Worm (Caenorhabditis elegans) whole organism, L4/young adult: ENCODE results near the gene ZC239.15.

Experiments
- dao-5 ChIP-seq: sonication (generic microtip); optimal IDR thresholded peaks from 2 replicates; lab custom pipeline; 2016; ENCODE audit warnings: missing genotype, missing genetic modification characterization, moderate library complexity, missing compliant biosample characterization
- him-1 ChIP-seq: sonication (generic microtip); optimal IDR thresholded peaks from 2 replicates; lab custom pipeline; 2016; ENCODE audit warnings: missing genotype, missing genetic modification reagents, missing genetic modification characterization, missing compliant biosample characterization

DNA sequence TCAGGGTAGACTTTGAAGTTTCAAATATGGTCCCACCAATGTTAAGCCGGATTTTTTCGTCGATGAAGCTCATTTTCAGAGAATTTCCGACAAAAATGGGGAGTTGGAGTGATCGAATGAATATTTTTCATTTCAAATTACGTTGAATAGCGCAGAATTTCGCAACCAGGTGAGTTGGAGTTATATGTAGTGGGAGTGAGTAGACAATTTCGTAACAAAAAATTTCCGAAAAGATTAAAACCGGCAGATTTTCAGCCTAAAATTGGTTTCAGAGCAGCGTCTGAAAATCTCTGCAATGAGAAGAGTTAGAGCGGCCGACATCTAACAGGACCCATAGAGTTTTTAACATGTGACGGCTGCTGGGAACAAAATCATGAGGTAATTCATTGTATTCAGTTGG lies 15.9 kb downstream of the ZC239.15 start, which contains the start of gene sdz-35:
- no peak for TF ChIP-seq dao-5 (tag; lab: Kevin White, UChicago)
- no peak for TF ChIP-seq him-1 (tag; lab: Kevin White, UChicago)
